Worm (Caenorhabditis elegans) whole organism, L4 larva: Measurements from ENCODE around the gene R07E5.11.

Source experiments
- lin-39 ChIP-seq: fragments of 150-350 bp; optimal IDR thresholded peaks from 2 replicates; lab custom pipeline; 2014; ENCODE audit warnings: missing biosample characterization, missing genetic modification reagents, missing genetic modification characterization
- lsy-2 ChIP-seq, 2 experiments: fragments of 150-350 bp in 1 of 2; sonication (generic microtip) in 1 of 2; optimal IDR thresholded peaks; 2 replicates each; lab custom pipeline; 2014 to 2017; ENCODE audit warnings: missing biosample characterization in 2 of 2, missing genetic modification characterization in 2 of 2
- nhr-48 ChIP-seq: sonication (generic microtip); optimal IDR thresholded peaks from 2 replicates; lab custom pipeline; 2016; ENCODE audit warnings: mild to moderate bottlenecking, missing genetic modification characterization, missing compliant biosample characterization
- unc-39 ChIP-seq: sonication (generic microtip); optimal IDR thresholded peaks from 2 replicates; lab custom pipeline; 2017; ENCODE audit warnings: missing biosample characterization, missing genetic modification characterization
- ztf-11 ChIP-seq: fragments of 150-350 bp; optimal IDR thresholded peaks from 2 replicates; lab custom pipeline; 2014; ENCODE audit warnings: missing biosample characterization, missing genetic modification characterization

DNA sequence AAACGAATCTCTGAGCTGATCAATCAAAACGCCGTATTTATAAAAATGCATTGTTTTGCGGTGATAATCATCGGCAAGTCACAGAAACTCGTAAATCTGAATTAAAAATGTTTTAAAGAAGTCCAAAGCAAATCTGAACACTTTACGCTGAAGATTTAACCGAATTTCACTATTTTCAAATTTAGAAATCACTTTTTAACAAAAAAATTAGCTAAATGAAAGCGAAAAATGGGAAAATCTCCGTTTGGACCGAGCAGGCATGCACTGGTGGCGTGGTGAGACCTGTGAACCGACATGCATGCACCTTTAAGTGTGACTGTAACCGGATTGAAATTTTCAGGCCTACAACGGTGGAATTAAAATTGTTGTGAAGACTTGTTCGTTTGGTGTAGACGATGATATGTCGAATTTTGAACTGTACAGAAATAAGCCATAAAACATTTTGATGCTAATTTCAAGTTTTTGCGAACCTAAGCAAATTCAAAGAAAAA lies 24.5 kb upstream of the R07E5.11 start, which contains the start of gene C28A5.2:
- TF ChIP-seq unc-39 (tag; lab: Kevin White, UChicago) (no peak), ztf-11 (tag; lab: Kevin White, UChicago) (no peak), nhr-48 (tag; lab: Kevin White, UChicago) (no peak), lin-39 (tag; lab: Kevin White, UChicago) (no peak), lsy-2 (tag; optimal IDR thresholded peaks at IDR 0.05; lab: Kevin White, UChicago) (no peak)
